Fruit fly (Drosophila melanogaster) whole organism, embryonic: ENCODE data around the gene CG6656.

Experiments
- Antp ChIP-seq: fragments of 200-800 bp; sonication (Bioruptor generic); optimal IDR thresholded peaks from 3 replicates; lab custom pipeline; 2016; ENCODE audit warnings: missing biosample characterization, missing genetic modification characterization
- B-H1 ChIP-seq: fragments of 200-800 bp; sonication (Bioruptor generic); IDR thresholded peaks from 3 replicates; pipeline ENCODE4 v1.3.6; 2022; ENCODE audit warnings: missing biosample characterization, missing genetic modification characterization
- Blimp-1 ChIP-seq: fragments of 200-800 bp; sonication (Bioruptor generic); optimal IDR thresholded peaks from 3 replicates; lab custom pipeline; 2018; ENCODE audit warnings: missing biosample characterization, missing genetic modification characterization, mild to moderate bottlenecking, moderate library complexity, missing genetic modification reagents
- CG11696 ChIP-seq: fragments of 200-800 bp; sonication (Bioruptor generic); IDR thresholded peaks from 2 replicates; pipeline ENCODE4 v1.3.6; 2022; ENCODE audit warnings: missing biosample characterization, missing genetic modification characterization
- CG12744 ChIP-seq: fragments of 200-800 bp; sonication (Bioruptor generic); optimal IDR thresholded peaks from 2 replicates; lab custom pipeline; 2016; ENCODE audit warnings: missing biosample characterization, missing genetic modification characterization
- CG13123 ChIP-seq: fragments of 200-800 bp; sonication (Bioruptor generic); optimal IDR thresholded peaks from 2 replicates; lab custom pipeline; 2016; ENCODE audit warnings: missing biosample characterization, missing genetic modification characterization
- CG14014 ChIP-seq: fragments of 200-800 bp; sonication (Bioruptor generic); IDR thresholded peaks from 2 replicates; pipeline ENCODE4 v1.3.6; 2022; ENCODE audit warnings: missing biosample characterization, missing genetic modification characterization
- CG14667 ChIP-seq: fragments of 200-800 bp; sonication (Bioruptor generic); IDR thresholded peaks from 2 replicates; pipeline ENCODE4 v1.3.6; 2022; ENCODE audit warnings: missing biosample characterization, missing genetic modification characterization
- CG15011 ChIP-seq: fragments of 200-800 bp; sonication (Bioruptor generic); optimal IDR thresholded peaks from 3 replicates; lab custom pipeline; 2018; ENCODE audit warnings: missing biosample characterization, mild to moderate bottlenecking, missing genetic modification characterization
- CG15073 ChIP-seq: fragments of 200-800 bp; sonication (Bioruptor generic); optimal IDR thresholded peaks from 2 replicates; lab custom pipeline; 2016; ENCODE audit warnings: missing biosample characterization, missing genetic modification characterization
- CG15696 ChIP-seq: fragments of 200-800 bp; sonication (Bioruptor generic); optimal IDR thresholded peaks from 2 replicates; lab custom pipeline; 2019; ENCODE audit warnings: missing biosample characterization, mild to moderate bottlenecking, missing genetic modification characterization, moderate library complexity
- CG32532 ChIP-seq: fragments of 200-800 bp; sonication (Bioruptor generic); IDR thresholded peaks from 2 replicates; pipeline ENCODE4 v1.3.6; 2022; ENCODE audit warnings: missing biosample characterization, missing genetic modification characterization
- CG3281 ChIP-seq: fragments of 200-800 bp; sonication (Bioruptor generic); optimal IDR thresholded peaks from 3 replicates; lab custom pipeline; 2017; ENCODE audit warnings: missing biosample characterization, mild to moderate bottlenecking, missing genetic modification characterization
- CG33213 ChIP-seq: fragments of 200-800 bp; sonication (Bioruptor generic); optimal IDR thresholded peaks from 3 replicates; lab custom pipeline; 2016; ENCODE audit warnings: missing biosample characterization, missing genetic modification characterization
- CG3995 ChIP-seq: fragments of 200-800 bp; sonication (Bioruptor generic); optimal IDR thresholded peaks from 3 replicates; lab custom pipeline; 2016; ENCODE audit warnings: missing biosample characterization, missing genetic modification characterization
- CG6254 ChIP-seq: fragments of 200-800 bp; sonication (Bioruptor generic); optimal IDR thresholded peaks from 3 replicates; lab custom pipeline; 2017; ENCODE audit warnings: mild to moderate bottlenecking, missing biosample characterization, missing genetic modification reagents, missing genetic modification characterization
- CG7987 ChIP-seq: fragments of 200-800 bp; sonication (Bioruptor generic); optimal IDR thresholded peaks from 2 replicates; lab custom pipeline; 2018; ENCODE audit warnings: missing biosample characterization, mild to moderate bottlenecking, missing genetic modification characterization, moderate library complexity
- CG8089 ChIP-seq: fragments of 200-800 bp; sonication (Bioruptor generic); optimal IDR thresholded peaks from 3 replicates; lab custom pipeline; 2016; ENCODE audit warnings: missing biosample characterization, missing genetic modification characterization
- CG9797 ChIP-seq: fragments of 200-800 bp; sonication (Bioruptor generic); optimal IDR thresholded peaks from 3 replicates; lab custom pipeline; 2018; ENCODE audit warnings: missing biosample characterization, mild to moderate bottlenecking, missing genetic modification characterization
- Camta ChIP-seq: fragments of 200-800 bp; sonication (Bioruptor generic); optimal IDR thresholded peaks from 2 replicates; lab custom pipeline; 2016; ENCODE audit warnings: missing biosample characterization, missing genetic modification characterization
- CrebB ChIP-seq: fragments of 200-800 bp; sonication (Bioruptor generic); optimal IDR thresholded peaks from 3 replicates; lab custom pipeline; 2018; ENCODE audit warnings: missing biosample characterization, mild to moderate bottlenecking, missing genetic modification characterization
- Dfd ChIP-seq, 2 experiments: fragments of >200 bp; optimal IDR thresholded peaks; 2 replicates each; lab custom pipeline; 2017; ENCODE audit warnings: missing biosample characterization in 2 of 2, missing genetic modification characterization in 2 of 2
- Doc3 ChIP-seq: fragments of 200-800 bp; sonication (Bioruptor generic); IDR thresholded peaks from 3 replicates; pipeline ENCODE4 v1.3.6; 2022; ENCODE audit warnings: missing biosample characterization, missing genetic modification characterization; ENCODE audit not compliant: partially characterized antibody
- HLH4C ChIP-seq: fragments of 200-800 bp; sonication (Bioruptor generic); IDR thresholded peaks from 3 replicates; pipeline ENCODE4 v1.3.6; 2022; ENCODE audit warnings: missing biosample characterization, missing genetic modification characterization; ENCODE audit not compliant: partially characterized antibody
- Hmx ChIP-seq: fragments of 200-800 bp; sonication (Bioruptor generic); optimal IDR thresholded peaks from 2 replicates; lab custom pipeline; 2016; ENCODE audit warnings: missing biosample characterization, missing genetic modification characterization
- Hr3 ChIP-seq: fragments of 200-800 bp; sonication (Bioruptor generic); optimal IDR thresholded peaks from 3 replicates; lab custom pipeline; 2016; ENCODE audit warnings: missing biosample characterization, missing genetic modification characterization
- Kr ChIP-seq: fragments of 200-800 bp; sonication (Bioruptor generic); optimal IDR thresholded peaks from 2 replicates; lab custom pipeline; 2017; ENCODE audit warnings: missing biosample characterization, mild to moderate bottlenecking, missing genetic modification characterization
- Med ChIP-seq: fragments of 200-800 bp; sonication (Bioruptor generic); peaks from one replicate; lab custom pipeline; 2016; ENCODE audit warnings: missing biosample characterization, missing genetic modification characterization, mild to moderate bottlenecking, inconsistent platforms, moderate library complexity
- NFAT ChIP-seq: fragments of 200-800 bp; sonication (Bioruptor generic); IDR thresholded peaks from 2 replicates; pipeline ENCODE4 v1.3.6; 2022; ENCODE audit warnings: missing biosample characterization, missing genetic modification characterization
- Opbp ChIP-seq: fragments of 200-800 bp; sonication (Bioruptor generic); IDR thresholded peaks from 3 replicates; pipeline ENCODE4 v1.3.6; 2022; ENCODE audit warnings: missing biosample characterization, missing genetic modification characterization; ENCODE audit not compliant: partially characterized antibody
- Optix ChIP-seq: fragments of 200-800 bp; sonication (Bioruptor generic); IDR thresholded peaks from 3 replicates; pipeline ENCODE4 v1.3.6; 2022; ENCODE audit warnings: missing biosample characterization, missing genetic modification characterization
- PHDP ChIP-seq: fragments of 200-800 bp; sonication (Bioruptor generic); optimal IDR thresholded peaks from 3 replicates; lab custom pipeline; 2018; ENCODE audit warnings: missing biosample characterization, mild to moderate bottlenecking, missing genetic modification characterization, moderate library complexity
- Rfx ChIP-seq: fragments of 200-800 bp; sonication (Bioruptor generic); IDR thresholded peaks from 2 replicates; pipeline ENCODE4 v1.3.6; 2022; ENCODE audit warnings: missing biosample characterization, missing genetic modification characterization
- al ChIP-seq: fragments of 200-800 bp; sonication (Bioruptor generic); IDR thresholded peaks from 2 replicates; pipeline ENCODE4 v1.3.6; 2022; ENCODE audit warnings: missing biosample characterization, missing genetic modification characterization
- cas ChIP-seq: fragments of 200-800 bp; sonication (Bioruptor generic); IDR thresholded peaks from 2 replicates; pipeline ENCODE4 v1.3.6; 2022; ENCODE audit warnings: missing biosample characterization, missing genetic modification characterization
- dimm ChIP-seq: fragments of 200-800 bp; sonication (Bioruptor generic); IDR thresholded peaks from 2 replicates; pipeline ENCODE4 v1.3.6; 2022; ENCODE audit warnings: missing biosample characterization, missing genetic modification characterization
- eve ChIP-seq, 2 experiments: fragments of >200 bp; optimal IDR thresholded peaks; 2 replicates each; lab custom pipeline; 2017; ENCODE audit warnings: missing biosample characterization in 2 of 2, missing genetic modification characterization in 2 of 2
- gsb ChIP-seq: fragments of 200-800 bp; sonication (Bioruptor generic); IDR thresholded peaks from 2 replicates; pipeline ENCODE4 v1.3.6; 2022; ENCODE audit warnings: missing biosample characterization, missing genetic modification characterization
- h ChIP-seq: fragments of >200 bp; optimal IDR thresholded peaks from 2 replicates; lab custom pipeline; 2017
- jumu ChIP-seq: fragments of 200-800 bp; sonication (Bioruptor generic); optimal IDR thresholded peaks from 3 replicates; lab custom pipeline; 2016; ENCODE audit warnings: missing biosample characterization, missing genetic modification characterization
- lmd ChIP-seq: fragments of 200-800 bp; sonication (Bioruptor generic); IDR thresholded peaks from 2 replicates; pipeline ENCODE4 v1.3.6; 2022; ENCODE audit warnings: missing biosample characterization, missing genetic modification characterization
- luna ChIP-seq: fragments of 200-800 bp; sonication (Bioruptor generic); optimal IDR thresholded peaks from 2 replicates; lab custom pipeline; 2016; ENCODE audit warnings: missing biosample characterization, missing genetic modification characterization
- mam ChIP-seq: fragments of 200-800 bp; sonication (Bioruptor generic); optimal IDR thresholded peaks from 3 replicates; lab custom pipeline; 2016; ENCODE audit warnings: missing biosample characterization, missing genetic modification characterization
- mirr ChIP-seq: fragments of 200-800 bp; sonication (Bioruptor generic); optimal IDR thresholded peaks from 3 replicates; lab custom pipeline; 2018; ENCODE audit warnings: missing biosample characterization, mild to moderate bottlenecking, missing genetic modification characterization
- nau ChIP-seq: fragments of 200-800 bp; sonication (Bioruptor generic); optimal IDR thresholded peaks from 3 replicates; lab custom pipeline; 2017; ENCODE audit warnings: missing biosample characterization, mild to moderate bottlenecking, missing genetic modification characterization, missing genetic modification reagents
- oc ChIP-seq: fragments of 200-800 bp; sonication (Bioruptor generic); optimal IDR thresholded peaks from 2 replicates; lab custom pipeline; 2018; ENCODE audit warnings: missing biosample characterization, mild to moderate bottlenecking, missing genetic modification characterization, moderate library complexity
- schlank ChIP-seq: fragments of 200-800 bp; sonication (Bioruptor generic); optimal IDR thresholded peaks from 2 replicates; lab custom pipeline; 2018; ENCODE audit warnings: missing biosample characterization, mild to moderate bottlenecking, missing genetic modification characterization
- slbo ChIP-seq: fragments of 200-800 bp; sonication (Bioruptor generic); IDR thresholded peaks from 2 replicates; pipeline ENCODE4 v1.3.6; 2022; ENCODE audit warnings: missing biosample characterization, missing genetic modification characterization
- slou ChIP-seq: fragments of 200-800 bp; sonication (Bioruptor generic); optimal IDR thresholded peaks from 3 replicates; lab custom pipeline; 2016; ENCODE audit warnings: missing biosample characterization, missing genetic modification characterization
- trem ChIP-seq: fragments of 200-800 bp; optimal IDR thresholded peaks from 3 replicates; lab custom pipeline; 2019; ENCODE audit warnings: missing biosample characterization, mild to moderate bottlenecking, missing genetic modification characterization, moderate library complexity
- wdn ChIP-seq: fragments of 200-800 bp; sonication (Bioruptor generic); IDR thresholded peaks from 2 replicates; pipeline ENCODE4 v1.3.6; 2022; ENCODE audit warnings: missing biosample characterization, missing genetic modification characterization

Gene CG6656

dm6 chr3R:21859509-21859908 lies 15.6 kb upstream of the CG6656 start (continued):
- TF ChIP-seq CG11696 (GFP tag; lab: Robert Waterston, UW): 0 out of 2 replicates have a peak, but pooled peaks have one; percentile 32
- TF ChIP-seq h: no peak
- no peak for TF ChIP-seq dimm (GFP tag; lab: Robert Waterston, UW)
- TF ChIP-seq B-H1: no peak
- TF ChIP-seq mirr (GFP tag; lab: Kevin White, UChicago): no peak
- no peak for TF ChIP-seq CG13123 (GFP tag; lab: Kevin White, UChicago)
- TF ChIP-seq Doc3: no peak
- no peak for TF ChIP-seq slbo (GFP tag; lab: Robert Waterston, UW)
- TF ChIP-seq jumu (GFP tag; lab: Kevin White, UChicago): no peak
- no peak for TF ChIP-seq CG3281 (GFP tag; lab: Kevin White, UChicago)
- TF ChIP-seq oc: no peak
- TF ChIP-seq CG14014: no peak
- peak; percentile 40 for TF ChIP-seq CG6254
- peak; percentile 62 for TF ChIP-seq CG15696 (tag; lab: Kevin White, UChicago)
- TF ChIP-seq NFAT: no peak
- TF ChIP-seq, all 482 proteins: peak for 164

- TF ChIP-seq slou (GFP tag; lab: Kevin White, UChicago) (no peak), mam (GFP tag; lab: Kevin White, UChicago) (no peak), PHDP (peak; percentile 84), CG14667 (GFP tag; lab: Robert Waterston, UW) (no peak), CG3995 (GFP tag; lab: Kevin White, UChicago) (no peak), lmd (GFP tag; lab: Robert Waterston, UW) (peak; percentile 72), trem (peak; percentile 71), Kr (GFP tag; lab: Kevin White, UChicago) (no peak), CG8089 (peak; percentile 11), eve (GFP tag; optimal IDR thresholded peaks at IDR 0.05; lab: Kevin White, UChicago) (peak in 1 of 2 experiments; percentile 96), CG7987 (no peak), cas (GFP tag; lab: Robert Waterston, UW) (no peak), Hmx (no peak), Hr3 (GFP tag; lab: Kevin White, UChicago) (peak; percentile 77), CG32532 (GFP tag; lab: Robert Waterston, UW) (no peak), schlank (tag; lab: Kevin White, UChicago) (no peak), HLH4C (GFP tag; lab: Robert Waterston, UW) (no peak), Opbp (GFP tag; lab: Robert Waterston, UW) (no peak), CG15073 (GFP tag; lab: Kevin White, UChicago) (no peak), Dfd (GFP tag; optimal IDR thresholded peaks at IDR 0.05; lab: Kevin White, UChicago) (no peak), Antp (GFP tag; lab: Kevin White, UChicago) (peak; percentile 63), wdn (GFP tag; lab: Robert Waterston, UW) (no peak), Optix (peak; percentile 56; the same call in 2 of the 3 replicates), nau (GFP tag; lab: Kevin White, UChicago) (peak; percentile 56), CG12744 (GFP tag; lab: Kevin White, UChicago) (no peak), Rfx (GFP tag; lab: Robert Waterston, UW) (no peak), CG9797 (GFP tag; lab: Kevin White, UChicago) (no peak), gsb (GFP tag; lab: Robert Waterston, UW) (no peak), al (GFP tag; lab: Robert Waterston, UW) (no peak), CG15011 (GFP tag; lab: Kevin White, UChicago) (no peak), luna (no peak), CG33213 (GFP tag; lab: Kevin White, UChicago) (peak; percentile 38), Blimp-1 (peak; percentile 74), CrebB (tag; lab: Kevin White, UChicago) (peak; percentile 62), Camta (GFP tag; lab: Kevin White, UChicago) (peak; percentile 59), Med (peak; percentile 58)
These were observed 12.8 kb upstream of the CG6656 start for dm6 chr3R:21862137-21862850.
